Worm (Caenorhabditis elegans) whole organism, mixed stage, embryonic: ENCODE measurements around the gene Y43F8B.29.

Source experiments
- ceh-39 ChIP-seq: fragments of 150-350 bp; optimal IDR thresholded peaks from 2 replicates; lab custom pipeline; 2014; ENCODE audit warnings: missing biosample characterization, missing genetic modification characterization
- elt-1 ChIP-seq: sonication (generic microtip); optimal IDR thresholded peaks from 2 replicates; lab custom pipeline; 2017; ENCODE audit warnings: missing genetic modification characterization, mild to moderate bottlenecking, missing compliant biosample characterization, antibody characterized with exemption, moderate library complexity, borderline replicate concordance; ENCODE audit not compliant: insufficient read depth
- elt-3 ChIP-seq: fragments of 150-350 bp; optimal IDR thresholded peaks from 2 replicates; lab custom pipeline; 2014; ENCODE audit warnings: missing biosample characterization, missing genetic modification characterization

DNA sequence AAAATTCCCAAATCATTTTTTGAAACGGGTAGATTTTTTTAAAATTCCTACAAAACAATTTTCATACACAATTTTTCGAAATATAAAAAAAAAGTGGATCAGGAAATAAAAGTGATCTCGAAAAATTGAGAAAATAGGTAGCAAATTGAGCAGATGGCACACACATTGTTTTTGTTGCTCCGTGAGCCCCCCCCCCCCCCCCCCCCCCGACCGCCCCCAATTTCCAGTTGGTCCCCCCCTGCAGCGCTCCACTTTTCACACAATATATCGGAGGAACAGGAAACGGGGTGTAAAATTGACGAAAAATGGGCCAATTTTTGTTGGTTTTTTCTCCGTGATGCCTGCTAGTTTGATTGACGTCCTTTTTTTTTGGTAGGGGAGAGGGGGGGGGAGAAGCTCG is 49.5 kb downstream of the Y43F8B.29 start:
- no peak for TF ChIP-seq ceh-39 (tag; lab: Kevin White, UChicago)
- no peak for TF ChIP-seq elt-1 (tag; lab: Kevin White, UChicago)
- no peak for TF ChIP-seq elt-3 (tag; lab: Kevin White, UChicago)
